Fruit fly (Drosophila melanogaster) whole organism, embryonic: ENCODE measurements around the gene polo.
A peak's percentile ranks its signal among the peaks of the same experiment; 100 is the strongest.

Source experiments
- ATbp ChIP-seq: fragments of 200-800 bp; sonication (Bioruptor generic); optimal IDR thresholded peaks from 2 replicates; lab custom pipeline; 2017; ENCODE audit warnings: missing biosample characterization, mild to moderate bottlenecking, missing genetic modification characterization, missing genetic modification reagents
- Abd-B ChIP-seq: fragments of 200-800 bp; sonication (Bioruptor generic); optimal IDR thresholded peaks from 2 replicates; lab custom pipeline; 2018; ENCODE audit warnings: missing biosample characterization, mild to moderate bottlenecking, missing genetic modification characterization, moderate library complexity
- Ada2b ChIP-seq: fragments of 200-800 bp; sonication (Bioruptor generic); IDR thresholded peaks from 2 replicates; pipeline ENCODE4 v1.3.6; 2022; ENCODE audit warnings: missing biosample characterization, missing genetic modification characterization
- Asciz ChIP-seq: fragments of 200-800 bp; sonication (Bioruptor generic); optimal IDR thresholded peaks from 2 replicates; lab custom pipeline; 2017; ENCODE audit warnings: missing biosample characterization, mild to moderate bottlenecking, missing genetic modification characterization, missing genetic modification reagents
- Awh ChIP-seq: fragments of 200-800 bp; sonication (Bioruptor generic); IDR thresholded peaks from 2 replicates; pipeline ENCODE4, ENCODE4 v1.3.6; 2022; ENCODE audit warnings: missing biosample characterization, missing genetic modification characterization
- Bdp1 ChIP-seq: fragments of 200-800 bp; sonication (Bioruptor generic); optimal IDR thresholded peaks from 3 replicates; lab custom pipeline; 2016; ENCODE audit warnings: missing biosample characterization, missing genetic modification characterization
- C15 ChIP-seq: fragments of 200-800 bp; sonication (Bioruptor generic); IDR thresholded peaks from 3 replicates; pipeline ENCODE4 v1.3.6; 2022; ENCODE audit warnings: missing biosample characterization, missing genetic modification characterization
- CG10147 ChIP-seq: fragments of 200-800 bp; sonication (Bioruptor generic); optimal IDR thresholded peaks from 2 replicates; lab custom pipeline; 2019; ENCODE audit warnings: missing biosample characterization, mild to moderate bottlenecking, missing genetic modification characterization, moderate library complexity
- CG10274 ChIP-seq: fragments of 200-800 bp; sonication (Bioruptor generic); optimal IDR thresholded peaks from 3 replicates; lab custom pipeline; 2017; ENCODE audit warnings: missing biosample characterization, mild to moderate bottlenecking, missing genetic modification characterization
- CG10321 ChIP-seq: fragments of 200-800 bp; sonication (Bioruptor generic); IDR thresholded peaks from 2 replicates; pipeline ENCODE4 v1.3.6; 2022; ENCODE audit warnings: missing biosample characterization, missing genetic modification characterization
- CG10654 ChIP-seq: fragments of 200-800 bp; sonication (Bioruptor generic); optimal IDR thresholded peaks from 2 replicates; lab custom pipeline; 2016; ENCODE audit warnings: missing biosample characterization, missing genetic modification characterization
- CG11085 ChIP-seq: fragments of 200-800 bp; sonication (Bioruptor generic); IDR thresholded peaks from 2 replicates; pipeline ENCODE4 v1.3.6; 2022; ENCODE audit warnings: missing biosample characterization, missing genetic modification characterization
- CG12744 ChIP-seq: fragments of 200-800 bp; sonication (Bioruptor generic); optimal IDR thresholded peaks from 2 replicates; lab custom pipeline; 2016; ENCODE audit warnings: missing biosample characterization, missing genetic modification characterization
- CG13296 ChIP-seq: fragments of 200-800 bp; sonication (Bioruptor generic); optimal IDR thresholded peaks from 3 replicates; lab custom pipeline; 2018; ENCODE audit warnings: missing biosample characterization, mild to moderate bottlenecking, missing genetic modification characterization
- CG14050 ChIP-seq: fragments of 200-800 bp; sonication (Bioruptor generic); IDR thresholded peaks from 3 replicates; pipeline ENCODE4 v1.3.6; 2022; ENCODE audit warnings: missing biosample characterization, missing genetic modification characterization
- CG14860 ChIP-seq: fragments of 200-800 bp; sonication (Bioruptor generic); IDR thresholded peaks from 3 replicates; pipeline ENCODE4 v1.3.6; 2022; ENCODE audit warnings: missing biosample characterization, missing genetic modification characterization; ENCODE audit not compliant: partially characterized antibody
- CG15601 ChIP-seq: fragments of 200-800 bp; sonication (Bioruptor generic); optimal IDR thresholded peaks from 3 replicates; lab custom pipeline; 2019; ENCODE audit warnings: missing biosample characterization, mild to moderate bottlenecking, missing genetic modification characterization, moderate library complexity
- CG16863 ChIP-seq: fragments of 200-800 bp; sonication (Bioruptor generic); optimal IDR thresholded peaks from 3 replicates; lab custom pipeline; 2016; ENCODE audit warnings: missing biosample characterization, missing genetic modification characterization
- CG17912 ChIP-seq: fragments of 200-800 bp; sonication (Bioruptor generic); optimal IDR thresholded peaks from 2 replicates; lab custom pipeline; 2018; ENCODE audit warnings: missing biosample characterization, mild to moderate bottlenecking, missing genetic modification characterization
- CG2202 ChIP-seq: fragments of 200-800 bp; sonication (Bioruptor generic); optimal IDR thresholded peaks from 2 replicates; lab custom pipeline; 2018; ENCODE audit warnings: missing biosample characterization, mild to moderate bottlenecking, missing genetic modification characterization
- CG2712 ChIP-seq: fragments of 200-800 bp; optimal IDR thresholded peaks from 3 replicates; lab custom pipeline; 2019; ENCODE audit warnings: missing biosample characterization, mild to moderate bottlenecking, missing genetic modification characterization, moderate library complexity
- CG3281 ChIP-seq: fragments of 200-800 bp; sonication (Bioruptor generic); optimal IDR thresholded peaks from 3 replicates; lab custom pipeline; 2017; ENCODE audit warnings: missing biosample characterization, mild to moderate bottlenecking, missing genetic modification characterization
- CG4854 ChIP-seq: fragments of 200-800 bp; sonication (Bioruptor generic); optimal IDR thresholded peaks from 2 replicates; lab custom pipeline; 2016; ENCODE audit warnings: missing biosample characterization, missing genetic modification characterization, inconsistent platforms
- CG6254 ChIP-seq: fragments of 200-800 bp; sonication (Bioruptor generic); optimal IDR thresholded peaks from 3 replicates; lab custom pipeline; 2017; ENCODE audit warnings: mild to moderate bottlenecking, missing biosample characterization, missing genetic modification reagents, missing genetic modification characterization
- CG7271 ChIP-seq: fragments of 200-800 bp; sonication (Bioruptor generic); optimal IDR thresholded peaks from 2 replicates; lab custom pipeline; 2018; ENCODE audit warnings: missing biosample characterization, mild to moderate bottlenecking, missing genetic modification characterization, moderate library complexity
- CG7745 ChIP-seq: fragments of 200-800 bp; sonication (Bioruptor generic); optimal IDR thresholded peaks from 2 replicates; lab custom pipeline; 2018; ENCODE audit warnings: missing biosample characterization, mild to moderate bottlenecking, missing genetic modification characterization, moderate library complexity
- Chrac-16 ChIP-seq: fragments of 200-800 bp; sonication (Bioruptor generic); optimal IDR thresholded peaks from 3 replicates; lab custom pipeline; 2016; ENCODE audit warnings: missing biosample characterization, missing genetic modification characterization
- D19A ChIP-seq: fragments of 200-800 bp; optimal IDR thresholded peaks from 3 replicates; lab custom pipeline; 2019; ENCODE audit warnings: missing biosample characterization, mild to moderate bottlenecking, missing genetic modification characterization, moderate library complexity
- Dfd ChIP-seq, 2 experiments: fragments of >200 bp; optimal IDR thresholded peaks; 2 replicates each; lab custom pipeline; 2017; ENCODE audit warnings: missing biosample characterization in 2 of 2, missing genetic modification characterization in 2 of 2
- Gug ChIP-seq: fragments of 200-800 bp; sonication (Bioruptor generic); IDR thresholded peaks from 4 replicates; pipeline ENCODE4 v1.3.6; 2022; ENCODE audit warnings: missing biosample characterization, missing genetic modification characterization
- H2.0 ChIP-seq: fragments of 200-800 bp; sonication (Bioruptor generic); IDR thresholded peaks from 2 replicates; pipeline ENCODE4 v1.3.6; 2022; ENCODE audit warnings: missing biosample characterization, missing genetic modification characterization
- Hr78 ChIP-seq, 2 experiments: fragments of 200-800 bp in 1 of 2; fragments of >200 bp in 1 of 2; sonication (Bioruptor generic) in 1 of 2; optimal IDR thresholded peaks; 2 replicates each; lab custom pipeline; 2017 to 2019; ENCODE audit warnings: missing biosample characterization in 2 of 2, missing genetic modification characterization in 2 of 2, mild to moderate bottlenecking in 1 of 2, moderate library complexity in 1 of 2
- MBD-R2 ChIP-seq: fragments of 200-800 bp; sonication (Bioruptor generic); IDR thresholded peaks from 2 replicates; pipeline ENCODE4 v1.3.6; 2022; ENCODE audit warnings: missing biosample characterization, missing genetic modification characterization
- Med ChIP-seq: fragments of 200-800 bp; sonication (Bioruptor generic); peaks from one replicate; lab custom pipeline; 2016; ENCODE audit warnings: missing biosample characterization, missing genetic modification characterization, mild to moderate bottlenecking, inconsistent platforms, moderate library complexity
- Sin3A ChIP-seq: fragments of >200 bp; optimal IDR thresholded peaks from 2 replicates; lab custom pipeline; 2018
- ab ChIP-seq: fragments of 200-800 bp; sonication (Bioruptor generic); optimal IDR thresholded peaks from 2 replicates; lab custom pipeline; 2016; ENCODE audit warnings: missing biosample characterization, missing genetic modification characterization
- ato ChIP-seq: fragments of 200-800 bp; sonication (Bioruptor generic); IDR thresholded peaks from 2 replicates; pipeline ENCODE4 v1.3.6; 2022; ENCODE audit warnings: missing biosample characterization, missing genetic modification characterization; ENCODE audit not compliant: partially characterized antibody
- br ChIP-seq: fragments of >200 bp; optimal IDR thresholded peaks from 2 replicates; lab custom pipeline; 2017
- caup ChIP-seq: fragments of 200-800 bp; sonication (Bioruptor generic); optimal IDR thresholded peaks from 3 replicates; lab custom pipeline; 2017; ENCODE audit warnings: missing biosample characterization, mild to moderate bottlenecking, missing genetic modification characterization, moderate library complexity; ENCODE audit not compliant: severe bottlenecking
- ci ChIP-seq: fragments of 200-800 bp; sonication (Bioruptor generic); IDR thresholded peaks from 3 replicates; pipeline ENCODE4 v1.3.6; 2022; ENCODE audit warnings: missing biosample characterization, missing genetic modification characterization
- croc ChIP-seq: fragments of 200-800 bp; sonication (Bioruptor generic); conservative IDR thresholded peaks from 3 replicates; pipeline ENCODE4 v1.3.6; 2022; ENCODE audit warnings: missing biosample characterization, missing genetic modification characterization
- emc ChIP-seq: fragments of 200-800 bp; sonication (Bioruptor generic); optimal IDR thresholded peaks from 2 replicates; lab custom pipeline; 2016; ENCODE audit warnings: missing biosample characterization, missing genetic modification characterization
- en ChIP-seq: fragments of 200-800 bp; sonication (Bioruptor generic); optimal IDR thresholded peaks from 2 replicates; lab custom pipeline; 2016; ENCODE audit warnings: missing biosample characterization, missing genetic modification characterization
- eve ChIP-seq, 2 experiments: fragments of >200 bp; optimal IDR thresholded peaks; 2 replicates each; lab custom pipeline; 2017; ENCODE audit warnings: missing biosample characterization in 2 of 2, missing genetic modification characterization in 2 of 2
- ftz-f1 ChIP-seq: fragments of 200-800 bp; sonication (Bioruptor generic); optimal IDR thresholded peaks from 2 replicates; lab custom pipeline; 2016; ENCODE audit warnings: missing biosample characterization, missing genetic modification characterization
- gem ChIP-seq: fragments of 200-800 bp; sonication (Bioruptor generic); optimal IDR thresholded peaks from 2 replicates; lab custom pipeline; 2019; ENCODE audit warnings: missing biosample characterization, mild to moderate bottlenecking, missing genetic modification characterization, moderate library complexity
- ham ChIP-seq: fragments of 200-800 bp; sonication (Bioruptor generic); IDR thresholded peaks from 2 replicates; pipeline ENCODE4 v1.3.6; 2022; ENCODE audit warnings: missing biosample characterization, missing genetic modification characterization
- ranshi ChIP-seq: fragments of 200-800 bp; sonication (Bioruptor generic); IDR thresholded peaks from 2 replicates; pipeline ENCODE4 v1.3.6; 2022; ENCODE audit warnings: missing biosample characterization, missing genetic modification characterization
- sima ChIP-seq: fragments of 200-800 bp; sonication (Bioruptor generic); optimal IDR thresholded peaks from 2 replicates; lab custom pipeline; 2016; ENCODE audit warnings: missing biosample characterization, missing genetic modification characterization
- tna ChIP-seq: fragments of 200-800 bp; sonication (Bioruptor generic); IDR thresholded peaks from 2 replicates; pipeline ENCODE4 v1.3.6; 2022; ENCODE audit warnings: missing biosample characterization, missing genetic modification characterization; ENCODE audit not compliant: partially characterized antibody
- toy ChIP-seq: fragments of 200-800 bp; sonication (Bioruptor generic); IDR thresholded peaks from 2 replicates; pipeline ENCODE4 v1.3.6; 2022; ENCODE audit warnings: missing biosample characterization, missing genetic modification characterization

Gene polo

DNA sequence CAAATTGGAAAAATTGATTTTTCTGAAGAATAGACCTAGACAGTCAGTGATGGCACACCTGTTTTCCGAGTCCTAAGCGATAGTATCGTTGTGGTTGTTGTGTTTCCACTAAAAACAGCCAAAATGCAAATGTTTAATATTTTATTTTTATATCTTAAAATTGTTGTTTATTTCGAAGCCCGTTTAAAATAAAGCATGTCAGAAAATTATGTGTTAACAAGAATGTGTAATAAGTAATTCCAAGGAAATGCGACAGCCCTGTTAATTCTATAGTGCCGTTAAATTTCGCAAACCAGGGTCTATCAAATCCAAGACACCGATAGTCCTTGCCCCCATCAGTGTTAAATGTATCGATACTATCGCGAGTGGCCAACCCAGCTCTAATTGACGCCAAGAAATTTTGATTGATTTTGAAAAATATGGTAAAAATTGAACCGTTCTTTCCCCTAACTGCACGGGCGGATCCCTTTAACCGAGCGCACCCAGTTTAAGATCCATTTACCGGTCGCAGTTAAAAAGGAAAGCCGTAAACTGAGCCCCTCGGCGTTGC is 7.3 kb upstream of the polo start, which contains the start of gene Pex23 (continued):
- TF ChIP-seq ranshi (GFP tag; lab: Robert Waterston, UW), result peak; percentile 77; the same call in 1 of the 2 replicates
- peak; percentile 66 for TF ChIP-seq croc (GFP tag; lab: Robert Waterston, UW)
- no peak for TF ChIP-seq sima
- TF ChIP-seq CG11085, result peak; percentile 74
- TF ChIP-seq CG10321 (GFP tag; lab: Robert Waterston, UW), result peak; percentile 58
- TF ChIP-seq CG13296 (GFP tag; lab: Kevin White, UChicago), result peak; percentile 59
- TF ChIP-seq emc (GFP tag; lab: Kevin White, UChicago), result no peak
- TF ChIP-seq C15, result no peak
- peak; percentile 64 for TF ChIP-seq caup (GFP tag; lab: Kevin White, UChicago)
- TF ChIP-seq ab (GFP tag; lab: Kevin White, UChicago), result peak; percentile 34
- peak; percentile 95 for TF ChIP-seq Sin3A (lab: Kevin White, UChicago)
- TF ChIP-seq H2.0 (GFP tag; lab: Robert Waterston, UW), result peak; percentile 71
- peak; percentile 49 for TF ChIP-seq CG2202 (tag; lab: Kevin White, UChicago)
- peak; percentile 55 for TF ChIP-seq CG4854 (GFP tag; lab: Kevin White, UChicago)
- no peak for TF ChIP-seq Hr78 (GFP tag; optimal IDR thresholded peaks at IDR 0.05; lab: Kevin White, UChicago)
- TF ChIP-seq ato, result peak; percentile 86
- peak; percentile 77; the same call in 3 of the 4 replicates for TF ChIP-seq Gug
- peak; percentile 71 for TF ChIP-seq ci
- peak; percentile 90 for TF ChIP-seq tna
- peak; percentile 37 for TF ChIP-seq CG7271
- peak; percentile 62 for TF ChIP-seq CG6254 (GFP tag; lab: Kevin White, UChicago)
- TF ChIP-seq ham (GFP tag; lab: Robert Waterston, UW), result peak; percentile 13; the same call in 1 of the 2 replicates
- no peak for TF ChIP-seq Asciz (GFP tag; lab: Kevin White, UChicago)
- TF ChIP-seq CG10654, result peak; percentile 78
- TF ChIP-seq CG15601 (tag; lab: Kevin White, UChicago), result peak; percentile 86
- TF ChIP-seq D19A, result peak; percentile 56
- peak; percentile 80 for TF ChIP-seq Ada2b (GFP tag; lab: Robert Waterston, UW)
- TF ChIP-seq Dfd (GFP tag; optimal IDR thresholded peaks at IDR 0.05; lab: Kevin White, UChicago), result no peak
- TF ChIP-seq toy (GFP tag; lab: Robert Waterston, UW), result no peak
- peak; percentile 70 for TF ChIP-seq Bdp1
- no peak for TF ChIP-seq eve (GFP tag; optimal IDR thresholded peaks at IDR 0.05; lab: Kevin White, UChicago)
- peak; percentile 87 for TF ChIP-seq gem (tag; lab: Kevin White, UChicago)
- peak; percentile 45 for TF ChIP-seq CG16863
- TF ChIP-seq CG12744, result peak; percentile 17
- TF ChIP-seq Med (GFP tag; lab: Kevin White, UChicago), result peak; percentile 93
- TF ChIP-seq ftz-f1 (GFP tag; lab: Kevin White, UChicago), result peak; percentile 42
- no peak for TF ChIP-seq CG7745 (tag; lab: Kevin White, UChicago)
- TF ChIP-seq CG14050 (GFP tag; lab: Robert Waterston, UW), result peak; percentile 69
- TF ChIP-seq CG14860, result peak; percentile 97
- no peak for TF ChIP-seq br
- TF ChIP-seq ATbp (GFP tag; lab: Kevin White, UChicago), result peak; percentile 35
- no peak for TF ChIP-seq Awh (GFP tag; lab: Robert Waterston, UW)
- peak; percentile 23 for TF ChIP-seq CG17912 (GFP tag; lab: Kevin White, UChicago)
- peak; percentile 79 for TF ChIP-seq CG10147
- TF ChIP-seq CG3281 (GFP tag; lab: Kevin White, UChicago), result peak; percentile 84
- peak; percentile 85 for TF ChIP-seq Chrac-16 (GFP tag; lab: Kevin White, UChicago)
- TF ChIP-seq CG10274, result peak; percentile 14
- peak; percentile 88 for TF ChIP-seq CG2712 (tag; lab: Kevin White, UChicago)
- peak; percentile 90 for TF ChIP-seq MBD-R2
- no peak for TF ChIP-seq en (GFP tag; lab: Kevin White, UChicago)
- TF ChIP-seq Abd-B (GFP tag; lab: Kevin White, UChicago), result peak; percentile 90
